Fruit fly (Drosophila melanogaster): ENCODE data around the gene GstD9.

dm6 chr3R:12379708-12380107 lies 12.3 kb upstream of the GstD9 start, which contains the start of gene GstD8:
- TF ChIP-seq pan (optimal IDR thresholded peaks at IDR 0.05) (no peak), usp (GFP tag; optimal IDR thresholded peaks at IDR 0.05) (no peak), CG8478 (optimal IDR thresholded peaks at IDR 0.05) (no peak)
